Worm (Caenorhabditis elegans): Measurements from ENCODE around the gene fbxb-79.

DNA sequence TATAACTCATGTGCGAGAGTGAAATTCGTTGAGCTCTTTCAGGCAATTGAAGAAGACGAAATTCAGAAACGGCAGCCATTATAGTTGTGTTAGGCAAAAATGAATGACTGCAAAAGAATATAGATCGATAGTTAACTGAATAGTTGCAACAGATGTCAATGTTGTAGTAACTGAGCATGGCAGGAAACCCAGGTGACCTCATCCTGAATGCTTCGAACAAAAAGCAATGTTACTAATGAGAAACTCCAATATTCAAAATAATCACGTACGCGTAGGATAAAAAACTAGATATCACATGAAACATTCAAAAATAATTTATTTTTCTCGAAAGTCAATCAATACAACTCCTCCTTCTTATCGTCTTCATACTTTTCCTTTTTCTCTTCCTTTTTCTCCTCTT is 26.9 kb downstream of the fbxb-79 start, which contains the start of gene fbxb-9:
- TF ChIP-seq dve-1 (tag; optimal IDR thresholded peaks at IDR 0.05; ENCODE audit: insufficient read depth) (no peak), unc-62 (GFP tag; optimal IDR thresholded peaks at IDR 0.05 in 1 of 2) (no peak), unc-62 (tag; optimal IDR thresholded peaks at IDR 0.05) (no peak), duxl-1 (tag; optimal IDR thresholded peaks at IDR 0.05; ENCODE audit: poor library complexity) (no peak), pqm-1 (tag; optimal IDR thresholded peaks at IDR 0.05) (no peak), zfp-3 (GFP tag; conservative IDR thresholded peaks at IDR 0.05) (no peak), nhr-76 (tag; optimal IDR thresholded peaks at IDR 0.05) (no peak), aly-2 (tag; optimal IDR thresholded peaks at IDR 0.05) (no peak), ceh-44 (GFP tag; IDR thresholded peaks at IDR 0.05) (no peak)

All from whole organism, L4 larva.